Fruit fly (Drosophila melanogaster) whole organism, embryonic: ENCODE measurements around the gene Ets97D.

Experiments used
- Atf-2 ChIP-seq: fragments of 200-800 bp; sonication (Bioruptor generic); optimal IDR thresholded peaks from 2 replicates; lab custom pipeline; 2016; ENCODE audit warnings: missing biosample characterization, missing genetic modification characterization
- Blimp-1 ChIP-seq: fragments of 200-800 bp; sonication (Bioruptor generic); optimal IDR thresholded peaks from 3 replicates; lab custom pipeline; 2018; ENCODE audit warnings: missing biosample characterization, missing genetic modification characterization, mild to moderate bottlenecking, moderate library complexity, missing genetic modification reagents
- CG10209 ChIP-seq: fragments of 200-800 bp; sonication (Bioruptor generic); optimal IDR thresholded peaks from 3 replicates; lab custom pipeline; 2017; ENCODE audit warnings: missing biosample characterization, mild to moderate bottlenecking, missing genetic modification characterization, missing genetic modification reagents
- CG11504 ChIP-seq: fragments of 200-800 bp; sonication (Bioruptor generic); optimal IDR thresholded peaks from 3 replicates; lab custom pipeline; 2019; ENCODE audit warnings: missing biosample characterization, mild to moderate bottlenecking, missing genetic modification characterization, moderate library complexity
- CG17328 ChIP-seq: fragments of 200-800 bp; sonication (Bioruptor generic); IDR thresholded peaks from 2 replicates; pipeline ENCODE4 v1.3.6; 2022; ENCODE audit warnings: missing biosample characterization, missing genetic modification characterization
- CG2120 ChIP-seq: fragments of 200-800 bp; sonication (Bioruptor generic); optimal IDR thresholded peaks from 3 replicates; lab custom pipeline; 2016; ENCODE audit warnings: missing biosample characterization, missing genetic modification characterization
- CG2678 ChIP-seq: fragments of 200-800 bp; sonication (Bioruptor generic); optimal IDR thresholded peaks from 3 replicates; lab custom pipeline; 2019; ENCODE audit warnings: missing biosample characterization, mild to moderate bottlenecking, missing genetic modification characterization, moderate library complexity
- CG30020 ChIP-seq: fragments of 200-800 bp; optimal IDR thresholded peaks from 2 replicates; lab custom pipeline; 2019; ENCODE audit warnings: missing biosample characterization, mild to moderate bottlenecking, missing genetic modification characterization, moderate library complexity
- CG3281 ChIP-seq: fragments of 200-800 bp; sonication (Bioruptor generic); optimal IDR thresholded peaks from 3 replicates; lab custom pipeline; 2017; ENCODE audit warnings: missing biosample characterization, mild to moderate bottlenecking, missing genetic modification characterization
- CG33213 ChIP-seq: fragments of 200-800 bp; sonication (Bioruptor generic); optimal IDR thresholded peaks from 3 replicates; lab custom pipeline; 2016; ENCODE audit warnings: missing biosample characterization, missing genetic modification characterization
- CG5953 ChIP-seq: fragments of 200-800 bp; sonication (Bioruptor generic); IDR thresholded peaks from 2 replicates; pipeline ENCODE4 v1.3.6; 2022; ENCODE audit warnings: missing biosample characterization, missing genetic modification characterization
- CG7745 ChIP-seq: fragments of 200-800 bp; sonication (Bioruptor generic); optimal IDR thresholded peaks from 2 replicates; lab custom pipeline; 2018; ENCODE audit warnings: missing biosample characterization, mild to moderate bottlenecking, missing genetic modification characterization, moderate library complexity
- CG8765 ChIP-seq: fragments of 200-800 bp; sonication (Bioruptor generic); IDR thresholded peaks from 2 replicates; pipeline ENCODE4 v1.3.6; 2022; ENCODE audit warnings: missing biosample characterization, missing genetic modification characterization
- CG9609 ChIP-seq: fragments of 200-800 bp; sonication (Bioruptor generic); optimal IDR thresholded peaks from 3 replicates; lab custom pipeline; 2016; ENCODE audit warnings: missing biosample characterization, missing genetic modification characterization
- HLH3B ChIP-seq: fragments of 200-800 bp; sonication (Bioruptor generic); IDR thresholded peaks from 2 replicates; pipeline ENCODE4 v1.3.6; 2022; ENCODE audit warnings: missing biosample characterization, missing genetic modification characterization
- HLH54F ChIP-seq: fragments of 200-800 bp; sonication (Bioruptor generic); optimal IDR thresholded peaks from 3 replicates; lab custom pipeline; 2016; ENCODE audit warnings: missing biosample characterization, missing genetic modification characterization
- HmgZ ChIP-seq: fragments of 200-800 bp; sonication (Bioruptor generic); optimal IDR thresholded peaks from 2 replicates; lab custom pipeline; 2018; ENCODE audit warnings: missing biosample characterization, mild to moderate bottlenecking, missing genetic modification characterization
- Hr51 ChIP-seq, 2 experiments: fragments of 200-800 bp; sonication (Bioruptor generic); optimal IDR thresholded peaks; 2 replicates in 1 of 2; 3 replicates in 1 of 2; lab custom pipeline; 2016 to 2018; ENCODE audit warnings: missing biosample characterization in 2 of 2, missing genetic modification characterization in 2 of 2, mild to moderate bottlenecking in 1 of 2, moderate library complexity in 1 of 2
- Hsf ChIP-seq: fragments of 200-800 bp; sonication (Bioruptor generic); optimal IDR thresholded peaks from 3 replicates; lab custom pipeline; 2016; ENCODE audit warnings: missing biosample characterization, missing genetic modification characterization
- Med ChIP-seq: fragments of 200-800 bp; sonication (Bioruptor generic); peaks from one replicate; lab custom pipeline; 2016; ENCODE audit warnings: missing biosample characterization, missing genetic modification characterization, mild to moderate bottlenecking, inconsistent platforms, moderate library complexity
- Oli ChIP-seq: fragments of 200-800 bp; sonication (Bioruptor generic); optimal IDR thresholded peaks from 2 replicates; lab custom pipeline; 2018; ENCODE audit warnings: missing biosample characterization, mild to moderate bottlenecking, missing genetic modification characterization, moderate library complexity
- Sox102F ChIP-seq: fragments of 200-800 bp; sonication (Bioruptor generic); optimal IDR thresholded peaks from 2 replicates; lab custom pipeline; 2018; ENCODE audit warnings: missing biosample characterization, mild to moderate bottlenecking, missing genetic modification characterization, moderate library complexity
- Spps ChIP-seq: fragments of 200-800 bp; sonication (Bioruptor generic); optimal IDR thresholded peaks from 2 replicates; lab custom pipeline; 2018; ENCODE audit warnings: missing biosample characterization, mild to moderate bottlenecking, missing genetic modification characterization
- Taf1 ChIP-seq: fragments of 200-800 bp; sonication (Bioruptor generic); IDR thresholded peaks from 2 replicates; pipeline ENCODE4 v1.3.6; 2022; ENCODE audit warnings: missing biosample characterization, missing genetic modification characterization
- bsh ChIP-seq, 2 experiments: fragments of 200-800 bp; sonication (Bioruptor generic); optimal IDR thresholded peaks; 2 replicates each; lab custom pipeline; 2017 to 2018; ENCODE audit warnings: mild to moderate bottlenecking in 2 of 2, missing biosample characterization in 2 of 2, missing genetic modification characterization in 2 of 2, moderate library complexity in 1 of 2
- btn ChIP-seq: fragments of 200-800 bp; sonication (Bioruptor generic); optimal IDR thresholded peaks from 2 replicates; lab custom pipeline; 2016; ENCODE audit warnings: missing biosample characterization, missing genetic modification characterization
- cato ChIP-seq: fragments of 200-800 bp; sonication (Bioruptor generic); optimal IDR thresholded peaks from 2 replicates; lab custom pipeline; 2016; ENCODE audit warnings: missing biosample characterization, missing genetic modification characterization, borderline replicate concordance
- crc ChIP-seq: fragments of 200-800 bp; sonication (Bioruptor generic); optimal IDR thresholded peaks from 2 replicates; lab custom pipeline; 2016; ENCODE audit warnings: missing biosample characterization, missing genetic modification characterization
- dpn ChIP-seq, 2 experiments: fragments of 200-800 bp; sonication (Bioruptor generic); optimal IDR thresholded peaks; 3 replicates each; lab custom pipeline; 2016; ENCODE audit warnings: missing biosample characterization in 2 of 2, missing genetic modification characterization in 2 of 2
- en ChIP-seq: fragments of 200-800 bp; sonication (Bioruptor generic); optimal IDR thresholded peaks from 2 replicates; lab custom pipeline; 2016; ENCODE audit warnings: missing biosample characterization, missing genetic modification characterization
- eyg ChIP-seq: fragments of 200-800 bp; sonication (Bioruptor generic); optimal IDR thresholded peaks from 3 replicates; lab custom pipeline; 2016; ENCODE audit warnings: missing biosample characterization, missing genetic modification characterization
- fd96Cb ChIP-seq: fragments of 200-800 bp; sonication (Bioruptor generic); optimal IDR thresholded peaks from 2 replicates; lab custom pipeline; 2018; ENCODE audit warnings: missing biosample characterization, mild to moderate bottlenecking, missing genetic modification characterization, moderate library complexity
- fru ChIP-seq: fragments of >200 bp; optimal IDR thresholded peaks from 2 replicates; lab custom pipeline; 2017
- fu2 ChIP-seq: fragments of 200-800 bp; sonication (Bioruptor generic); optimal IDR thresholded peaks from 2 replicates; lab custom pipeline; 2016; ENCODE audit warnings: missing biosample characterization, missing genetic modification characterization
- gce ChIP-seq: fragments of 200-800 bp; sonication (Bioruptor generic); IDR thresholded peaks from 3 replicates; pipeline ENCODE4 v1.3.6; 2022; ENCODE audit warnings: missing biosample characterization, missing genetic modification characterization
- gcm2 ChIP-seq: fragments of 200-800 bp; sonication (Bioruptor generic); optimal IDR thresholded peaks from 2 replicates; lab custom pipeline; 2016; ENCODE audit warnings: missing biosample characterization, missing genetic modification characterization
- gem ChIP-seq: fragments of 200-800 bp; sonication (Bioruptor generic); optimal IDR thresholded peaks from 2 replicates; lab custom pipeline; 2019; ENCODE audit warnings: missing biosample characterization, mild to moderate bottlenecking, missing genetic modification characterization, moderate library complexity
- grau ChIP-seq: fragments of 200-800 bp; optimal IDR thresholded peaks from 3 replicates; lab custom pipeline; 2019; ENCODE audit warnings: missing biosample characterization, mild to moderate bottlenecking, missing genetic modification characterization, moderate library complexity
- gro ChIP-seq: fragments of 200-800 bp; sonication (Bioruptor generic); optimal IDR thresholded peaks from 2 replicates; lab custom pipeline; 2016; ENCODE audit warnings: missing biosample characterization, missing genetic modification characterization
- gsb ChIP-seq: fragments of 200-800 bp; sonication (Bioruptor generic); IDR thresholded peaks from 2 replicates; pipeline ENCODE4 v1.3.6; 2022; ENCODE audit warnings: missing biosample characterization, missing genetic modification characterization
- jigr1 ChIP-seq: fragments of 200-800 bp; sonication (Bioruptor generic); IDR thresholded peaks from 3 replicates; pipeline ENCODE4 v1.3.6; 2022; ENCODE audit warnings: missing biosample characterization, missing genetic modification characterization
- pho ChIP-seq: fragments of 200-800 bp; sonication (Bioruptor generic); optimal IDR thresholded peaks from 2 replicates; lab custom pipeline; 2016; ENCODE audit warnings: missing biosample characterization, missing genetic modification characterization
- phol ChIP-seq: fragments of 200-800 bp; sonication (Bioruptor generic); optimal IDR thresholded peaks from 3 replicates; lab custom pipeline; 2018; ENCODE audit warnings: missing biosample characterization, mild to moderate bottlenecking, missing genetic modification characterization, moderate library complexity
- pnt ChIP-seq: fragments of 200-800 bp; sonication (Bioruptor generic); optimal IDR thresholded peaks from 3 replicates; lab custom pipeline; 2016; ENCODE audit warnings: missing biosample characterization, missing genetic modification characterization
- prd ChIP-seq, 3 experiments: fragments of >200 bp in 2 of 3; fragments of 200-800 bp in 1 of 3; sonication (Bioruptor generic) in 1 of 3; optimal IDR thresholded peaks in 2 of 3; IDR thresholded peaks in 1 of 3; 2 replicates in 2 of 3; 3 replicates in 1 of 3; pipeline versions ENCODE4 v1.3.6 to Lab custom; 2017 to 2022; ENCODE audit warnings: missing biosample characterization in 1 of 3, missing genetic modification characterization in 1 of 3
- pros ChIP-seq: fragments of 200-800 bp; sonication (Bioruptor generic); optimal IDR thresholded peaks from 3 replicates; lab custom pipeline; 2019; ENCODE audit warnings: missing biosample characterization, mild to moderate bottlenecking, missing genetic modification characterization, moderate library complexity
- ranshi ChIP-seq: fragments of 200-800 bp; sonication (Bioruptor generic); IDR thresholded peaks from 2 replicates; pipeline ENCODE4 v1.3.6; 2022; ENCODE audit warnings: missing biosample characterization, missing genetic modification characterization
- run ChIP-seq: fragments of 200-800 bp; sonication (Bioruptor generic); optimal IDR thresholded peaks from 3 replicates; lab custom pipeline; 2018; ENCODE audit warnings: missing biosample characterization, mild to moderate bottlenecking, missing genetic modification characterization
- so ChIP-seq: fragments of 200-800 bp; sonication (Bioruptor generic); IDR thresholded peaks from 3 replicates; pipeline ENCODE4 v1.3.6; 2022; ENCODE audit warnings: missing biosample characterization, missing genetic modification characterization
- unpg ChIP-seq: fragments of 200-800 bp; sonication (Bioruptor generic); optimal IDR thresholded peaks from 3 replicates; lab custom pipeline; 2018; ENCODE audit warnings: missing biosample characterization, mild to moderate bottlenecking, missing genetic modification characterization, moderate library complexity

Gene Ets97D

DNA sequence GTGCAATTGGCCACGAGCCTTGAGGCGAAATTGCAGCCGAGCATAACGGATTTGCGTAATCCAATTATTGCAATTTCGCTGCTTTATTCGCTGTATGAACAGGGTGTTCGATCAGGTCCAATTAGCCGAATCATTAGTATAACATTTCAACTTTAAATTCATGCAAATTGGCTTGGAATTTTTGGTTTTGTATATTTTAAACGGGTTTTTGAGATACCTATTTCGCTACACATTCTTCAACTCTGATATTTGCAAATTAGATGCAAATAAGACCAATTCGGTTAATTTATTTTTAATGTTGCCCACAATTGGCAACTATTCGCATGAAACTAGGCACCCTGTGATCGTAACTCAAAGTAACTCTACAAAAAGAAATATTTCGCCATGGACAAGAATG, 40.8 kb upstream of the Ets97D start (continued):
- TF ChIP-seq Atf-2 (GFP tag; lab: Kevin White, UChicago) (peak; percentile 35), Med (peak; percentile 85), Blimp-1 (no peak), Hr51 (GFP tag; optimal IDR thresholded peaks at IDR 0.05; lab: Kevin White, UChicago) (peak in 1 of 2 experiments; percentile 39), CG7745 (tag; lab: Kevin White, UChicago) (no peak), CG2678 (tag; lab: Kevin White, UChicago) (peak; percentile 8), pnt (GFP tag; lab: Kevin White, UChicago) (no peak), CG30020 (tag; lab: Kevin White, UChicago) (no peak), HLH3B (GFP tag; lab: Robert Waterston, UW) (0 out of 2 replicates have a peak, but pooled peaks have one; percentile 6), dpn (GFP tag; optimal IDR thresholded peaks at IDR 0.05; lab: Kevin White, UChicago) (peak in 1 of 2 experiments; percentile 49), gem (peak; percentile 45), CG2120 (GFP tag; lab: Kevin White, UChicago) (peak; percentile 62), gsb (GFP tag; lab: Robert Waterston, UW) (0 out of 2 replicates have a peak, but pooled peaks have one; percentile 21), jigr1 (GFP tag; lab: Robert Waterston, UW) (no peak), pros (GFP tag; lab: Kevin White, UChicago) (no peak), Taf1 (GFP tag; lab: Robert Waterston, UW) (no peak), prd (optimal IDR thresholded peaks at IDR 0.05; lab: Kevin White, UChicago) (no peak), prd (GFP tag; IDR thresholded peaks at IDR 0.05; lab: Robert Waterston, UW) (0 out of 3 replicates have a peak, but pooled peaks have one; percentile 23), en (GFP tag; lab: Kevin White, UChicago) (peak; percentile 8), pho (GFP tag; lab: Kevin White, UChicago) (peak; percentile 64), CG3281 (GFP tag; lab: Kevin White, UChicago) (peak; percentile 21), grau (tag; lab: Kevin White, UChicago) (peak; percentile 28), fru (lab: Kevin White, UChicago) (no peak), HmgZ (peak; percentile 20), Sox102F (peak; percentile 63), CG8765 (GFP tag; lab: Robert Waterston, UW) (peak; percentile 15; the same call in 1 of the 2 replicates), unpg (peak; percentile 42), CG5953 (GFP tag; lab: Robert Waterston, UW) (no peak), gce (GFP tag; lab: Robert Waterston, UW) (peak; percentile 29; the same call in 1 of the 3 replicates), gro (GFP tag; lab: Kevin White, UChicago) (peak; percentile 20), crc (GFP tag; lab: Kevin White, UChicago) (peak; percentile 25), gcm2 (peak; percentile 16), Oli (peak; percentile 11), ranshi (GFP tag; lab: Robert Waterston, UW) (0 out of 2 replicates have a peak, but pooled peaks have one; percentile 9), cato (GFP tag; lab: Kevin White, UChicago) (peak; percentile 32), eyg (GFP tag; lab: Kevin White, UChicago) (peak; percentile 25), btn (GFP tag; lab: Kevin White, UChicago) (peak; percentile 2), fu2 (peak; percentile 43), HLH54F (peak; percentile 54), fd96Cb (tag; lab: Kevin White, UChicago) (peak; percentile 28), CG10209 (GFP tag; lab: Kevin White, UChicago) (peak; percentile 2), Hsf (peak; percentile 57), CG33213 (GFP tag; lab: Kevin White, UChicago) (peak; percentile 9), Spps (no peak), bsh (GFP tag; optimal IDR thresholded peaks at IDR 0.05; lab: Kevin White, UChicago) (peak in 1 of 2 experiments; percentile 70), so (GFP tag; lab: Robert Waterston, UW) (no peak), CG11504 (peak; percentile 15), run (peak; percentile 3), CG9609 (peak; percentile 15), CG17328 (GFP tag; lab: Robert Waterston, UW) (no peak), phol (tag; lab: Kevin White, UChicago) (peak; percentile 10)
